Worm (Caenorhabditis elegans): ENCODE results near the gene sec-22.

DNA sequence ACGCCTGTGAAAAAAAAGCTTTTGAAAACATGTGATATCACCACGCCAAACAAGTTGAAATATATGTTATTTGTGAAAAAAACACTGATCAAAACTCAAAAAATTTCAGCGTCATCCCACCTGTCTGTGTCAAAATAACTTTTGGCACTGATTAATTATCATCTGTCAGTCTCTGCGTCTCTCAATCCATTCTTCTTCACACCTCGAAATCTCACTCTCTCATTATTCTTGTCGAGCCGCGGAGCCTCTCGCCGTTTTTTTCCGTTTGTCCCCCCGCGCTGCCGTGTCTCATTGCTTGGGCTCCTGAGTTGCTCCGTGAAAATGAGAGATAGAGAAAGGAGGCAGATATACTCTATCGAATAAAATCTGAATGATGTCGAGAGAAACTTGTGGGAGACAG, 15.7 kb downstream of the sec-22 start:
- TF ChIP-seq ceh-22 (tag; optimal IDR thresholded peaks at IDR 0.05), result no peak
- TF ChIP-seq zip-5 (tag; optimal IDR thresholded peaks at IDR 0.05), result no peak
